Worm (Caenorhabditis elegans) whole organism, L1 larva: ENCODE measurements around the gene T24G10.2.
A peak's percentile ranks its signal among the peaks of the same experiment; 100 is the strongest.

Experiments used
- C04F5.9 ChIP-seq: sonication (generic microtip); optimal IDR thresholded peaks from 2 replicates; lab custom pipeline; 2016; ENCODE audit warnings: missing genetic modification characterization, missing compliant biosample characterization
- C16A3.4 ChIP-seq: fragments of 150-350 bp; optimal IDR thresholded peaks from 2 replicates; lab custom pipeline; 2014; ENCODE audit warnings: missing biosample characterization, missing genetic modification characterization
- F16B12.6 ChIP-seq: fragments of 150-350 bp; optimal IDR thresholded peaks from 2 replicates; lab custom pipeline; 2014; ENCODE audit warnings: missing biosample characterization, missing genetic modification characterization
- Y116A8C.19 ChIP-seq: sonication (generic microtip); optimal IDR thresholded peaks from 2 replicates; lab custom pipeline; 2016; ENCODE audit warnings: missing compliant biosample characterization, missing genetic modification characterization, borderline replicate concordance
- aha-1 ChIP-seq: fragments of 150-350 bp; optimal IDR thresholded peaks from 2 replicates; lab custom pipeline; 2014; ENCODE audit warnings: missing biosample characterization, missing genetic modification characterization
- alr-1 ChIP-seq: fragments of 200-800 bp; sonication (Bioruptor generic); optimal IDR thresholded peaks from 2 replicates; lab custom pipeline; 2018; ENCODE audit warnings: borderline replicate concordance, mild to moderate bottlenecking, missing genetic modification characterization, missing compliant biosample characterization
- blmp-1 ChIP-seq: fragments of 150-350 bp; optimal IDR thresholded peaks from 2 replicates; lab custom pipeline; 2014; ENCODE audit warnings: missing biosample characterization, missing genetic modification characterization
- ceh-8 ChIP-seq: fragments of 200-800 bp; sonication (Bioruptor generic); optimal IDR thresholded peaks from 2 replicates; lab custom pipeline; 2018; ENCODE audit warnings: mild to moderate bottlenecking, missing genetic modification characterization, moderate library complexity, missing compliant biosample characterization
- ceh-88 ChIP-seq: fragments of 200-800 bp; sonication (Bioruptor generic); IDR thresholded peaks from 2 replicates; pipeline ENCODE4 v1.3.6; 2022; ENCODE audit warnings: missing genetic modification characterization, missing compliant biosample characterization
- ces-1 ChIP-seq: fragments of 150-350 bp; optimal IDR thresholded peaks from 2 replicates; lab custom pipeline; 2014; ENCODE audit warnings: missing biosample characterization, missing genetic modification reagents, missing genetic modification characterization
- dpl-1 ChIP-seq, 3 experiments: fragments of 150-350 bp in 2 of 3; sonication (generic microtip) in 1 of 3; optimal IDR thresholded peaks; 2 replicates each; lab custom pipeline; 2014 to 2017; ENCODE audit warnings: missing biosample characterization in 3 of 3, missing genetic modification characterization in 3 of 3, missing genetic modification reagents in 3 of 3
- dsc-1 ChIP-seq: sonication (generic microtip); optimal IDR thresholded peaks from 2 replicates; lab custom pipeline; 2016; ENCODE audit warnings: mild to moderate bottlenecking, missing genetic modification characterization, missing compliant biosample characterization
- efl-1 ChIP-seq, 4 experiments: fragments of 150-350 bp; optimal IDR thresholded peaks in 3 of 4; peaks in 1 of 4; 1 replicate in 1 of 4; 2 replicates in 3 of 4; lab custom pipeline; 2014; ENCODE audit warnings: missing biosample characterization in 2 of 4, missing genetic modification characterization in 2 of 4, missing genetic modification reagents in 2 of 4
- efl-3 ChIP-seq: fragments of 200-800 bp; sonication (Bioruptor generic); optimal IDR thresholded peaks from 2 replicates; lab custom pipeline; 2018; ENCODE audit warnings: mild to moderate bottlenecking, missing genetic modification characterization, missing compliant biosample characterization
- egl-13 ChIP-seq: sonication (generic microtip); optimal IDR thresholded peaks from 2 replicates; lab custom pipeline; 2016; ENCODE audit warnings: missing genotype, missing genetic modification reagents, missing genetic modification characterization, missing compliant biosample characterization
- elt-2 ChIP-seq: sonication (generic microtip); optimal IDR thresholded peaks from 2 replicates; lab custom pipeline; 2016; ENCODE audit warnings: missing genetic modification characterization, mild to moderate bottlenecking, inconsistent platforms, missing compliant biosample characterization, missing genetic modification reagents
- elt-3 ChIP-seq, 6 experiments: fragments of 150-350 bp in 1 of 6; sonication (generic microtip); optimal IDR thresholded peaks; 2 replicates each; lab custom pipeline; 2017 to 2018; ENCODE audit warnings: missing biosample characterization in 6 of 6, missing genetic modification characterization in 6 of 6, inconsistent platforms in 1 of 6
- ets-5 ChIP-seq: fragments of 200-800 bp; sonication (Bioruptor generic); IDR thresholded peaks from 2 replicates; pipeline ENCODE4 v1.3.6; 2022; ENCODE audit warnings: missing genetic modification characterization, missing compliant biosample characterization
- hlh-4 ChIP-seq: sonication (generic microtip); optimal IDR thresholded peaks from 2 replicates; lab custom pipeline; 2016; ENCODE audit warnings: mild to moderate bottlenecking, missing genetic modification characterization, missing compliant biosample characterization
- irx-1 ChIP-seq: sonication (generic microtip); optimal IDR thresholded peaks from 2 replicates; lab custom pipeline; 2016; ENCODE audit warnings: missing genetic modification characterization, missing compliant biosample characterization
- jun-1 ChIP-seq: fragments of 150-350 bp; optimal IDR thresholded peaks from 2 replicates; lab custom pipeline; 2014; ENCODE audit warnings: missing biosample characterization, missing genetic modification reagents, missing genetic modification characterization
- lin-13 ChIP-seq: fragments of 150-350 bp; optimal IDR thresholded peaks from 2 replicates; lab custom pipeline; 2014; ENCODE audit warnings: missing biosample characterization, missing genetic modification reagents, missing genetic modification characterization
- lin-14 ChIP-seq: fragments of 200-800 bp; sonication (Bioruptor generic); optimal IDR thresholded peaks from 2 replicates; lab custom pipeline; 2018; ENCODE audit warnings: mild to moderate bottlenecking, missing genetic modification characterization, moderate library complexity, missing compliant biosample characterization
- lin-15B ChIP-seq: fragments of 150-350 bp; sonication (generic microtip); optimal IDR thresholded peaks from 3 replicates; lab custom pipeline; 2014; ENCODE audit warnings: missing biosample characterization, missing genetic modification characterization
- lin-35 ChIP-seq, 2 experiments: fragments of 150-350 bp; optimal IDR thresholded peaks; 2 replicates each; lab custom pipeline; 2014; ENCODE audit warnings: missing biosample characterization in 2 of 2, missing genetic modification characterization in 2 of 2, missing genetic modification reagents in 2 of 2
- lir-3 ChIP-seq: sonication (generic microtip); optimal IDR thresholded peaks from 2 replicates; lab custom pipeline; 2016; ENCODE audit warnings: mild to moderate bottlenecking, missing genetic modification characterization, moderate library complexity, missing compliant biosample characterization; ENCODE audit not compliant: poor library complexity
- lsy-2 ChIP-seq, 2 experiments: fragments of 150-350 bp; optimal IDR thresholded peaks; 2 replicates each; lab custom pipeline; 2014; ENCODE audit warnings: missing biosample characterization in 2 of 2, missing genetic modification characterization in 2 of 2
- mab-9 ChIP-seq: fragments of 200-800 bp; sonication (Bioruptor generic); IDR thresholded peaks from 2 replicates; pipeline ENCODE4 v1.3.6; 2022; ENCODE audit warnings: missing genetic modification reagents, missing genetic modification characterization, missing compliant biosample characterization
- mef-2 ChIP-seq: fragments of 150-350 bp; optimal IDR thresholded peaks from 2 replicates; lab custom pipeline; 2014; ENCODE audit warnings: missing biosample characterization, missing genetic modification characterization
- nhr-11 ChIP-seq: fragments of 150-350 bp; optimal IDR thresholded peaks from 2 replicates; lab custom pipeline; 2014; ENCODE audit warnings: missing biosample characterization, missing genetic modification characterization
- nhr-12 ChIP-seq: sonication (generic microtip); optimal IDR thresholded peaks from 2 replicates; lab custom pipeline; 2017; ENCODE audit warnings: missing biosample characterization, missing genetic modification characterization
- nhr-20 ChIP-seq: sonication (generic microtip); optimal IDR thresholded peaks from 2 replicates; lab custom pipeline; 2016; ENCODE audit warnings: mild to moderate bottlenecking, missing genetic modification characterization, missing compliant biosample characterization
- nhr-47 ChIP-seq: sonication (generic microtip); optimal IDR thresholded peaks from 2 replicates; lab custom pipeline; 2016; ENCODE audit warnings: mild to moderate bottlenecking, missing genetic modification characterization, moderate library complexity, missing compliant biosample characterization
- nhr-76 ChIP-seq: sonication (generic microtip); optimal IDR thresholded peaks from 2 replicates; lab custom pipeline; 2017; ENCODE audit warnings: missing biosample characterization, missing genetic modification characterization
- nhr-77 ChIP-seq: fragments of 150-350 bp; optimal IDR thresholded peaks from 2 replicates; lab custom pipeline; 2014; ENCODE audit warnings: missing biosample characterization, missing genetic modification characterization
- nhr-85 ChIP-seq: sonication (generic microtip); peaks from one replicate; lab custom pipeline; 2016; ENCODE audit warnings: missing genetic modification characterization, inconsistent platforms, missing compliant biosample characterization
- rnt-1 ChIP-seq: sonication (generic microtip); optimal IDR thresholded peaks from 2 replicates; lab custom pipeline; 2016; ENCODE audit warnings: mild to moderate bottlenecking, missing genetic modification characterization, moderate library complexity, missing compliant biosample characterization
- sptf-1 ChIP-seq: fragments of 150-350 bp; optimal IDR thresholded peaks from 2 replicates; lab custom pipeline; 2014; ENCODE audit warnings: missing biosample characterization, missing genetic modification characterization
- unc-130 ChIP-seq: fragments of 150-350 bp; optimal IDR thresholded peaks from 2 replicates; lab custom pipeline; 2017; ENCODE audit warnings: missing biosample characterization, missing genetic modification characterization, inconsistent platforms
- unc-62 ChIP-seq: fragments of 150-350 bp; optimal IDR thresholded peaks from 2 replicates; lab custom pipeline; 2014; ENCODE audit warnings: missing biosample characterization, missing genetic modification reagents, missing genetic modification characterization
- vab-15 ChIP-seq: sonication (generic microtip); optimal IDR thresholded peaks from 2 replicates; lab custom pipeline; 2017; ENCODE audit warnings: missing genotype, mild to moderate bottlenecking, missing genetic modification characterization, missing compliant biosample characterization
- xbp-1 ChIP-seq: sonication (generic microtip); optimal IDR thresholded peaks from 2 replicates; lab custom pipeline; 2016; ENCODE audit warnings: missing genetic modification characterization, missing compliant biosample characterization
- zag-1 ChIP-seq: fragments of 150-350 bp; optimal IDR thresholded peaks from 2 replicates; lab custom pipeline; 2014; ENCODE audit warnings: missing biosample characterization, missing genetic modification characterization

T24G10.2 gene

DNA sequence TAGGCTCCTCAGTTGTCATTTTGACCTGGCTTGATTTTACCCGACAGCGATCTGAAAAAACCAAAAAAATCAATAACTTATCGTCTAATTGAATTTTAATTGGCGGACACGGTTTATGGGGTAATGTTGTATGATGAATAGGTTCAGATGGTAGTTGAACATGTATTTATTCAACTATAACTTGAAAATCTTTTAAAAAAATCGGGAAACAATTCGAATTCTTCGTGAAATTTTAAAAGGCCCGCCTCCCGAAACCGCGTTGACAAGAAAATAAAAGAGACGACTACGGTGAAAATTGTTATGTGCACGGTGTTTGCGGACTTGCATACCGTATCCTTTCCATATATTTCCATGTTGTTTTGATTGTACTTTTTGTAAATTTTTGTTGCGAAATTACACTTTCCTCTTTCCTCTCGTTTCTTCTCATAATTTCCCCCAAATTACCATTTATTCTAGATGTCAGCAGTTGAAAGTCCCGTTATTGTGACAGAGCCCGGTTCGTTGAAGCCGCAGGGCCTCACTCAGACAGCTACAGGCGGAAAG, at the start of gene T24G10.2, which contains the start of gene disl-2 (continued):
- TF ChIP-seq elt-3 (tag; optimal IDR thresholded peaks at IDR 0.05; lab: Kevin White, UChicago) (peak in 1 of 6 experiments; percentile 73), elt-2 (no peak), zag-1 (tag; lab: Kevin White, UChicago) (no peak), nhr-20 (tag; lab: Kevin White, UChicago) (peak; percentile 50), nhr-77 (peak; percentile 9), hlh-4 (tag; lab: Kevin White, UChicago) (no peak), efl-1 (optimal IDR thresholded peaks at IDR 0.05; lab: Kevin White, UChicago) (peak; percentile 64 to 71), efl-1 (GFP tag; optimal IDR thresholded peaks at IDR 0.05 in 1 of 2; lab: Kevin White, UChicago) (peak; percentile 73 to 96), nhr-11 (no peak), unc-62 (GFP tag; lab: Kevin White, UChicago) (no peak), F16B12.6 (peak; percentile 90), C04F5.9 (tag; lab: Kevin White, UChicago) (no peak), nhr-76 (tag; lab: Kevin White, UChicago) (no peak), Y116A8C.19 (tag; lab: Kevin White, UChicago) (no peak), nhr-47 (peak; percentile 45), mab-9 (no peak), lir-3 (tag; lab: Kevin White, UChicago) (no peak), sptf-1 (tag; lab: Kevin White, UChicago) (no peak), C16A3.4 (tag; lab: Kevin White, UChicago) (peak; percentile 74), ces-1 (GFP tag; lab: Kevin White, UChicago) (no peak), lin-15B (tag; lab: Kevin White, UChicago) (peak; percentile 39), egl-13 (no peak), xbp-1 (tag; lab: Kevin White, UChicago) (peak; percentile 51), mef-2 (tag; lab: Kevin White, UChicago) (no peak), ets-5 (GFP tag; lab: Robert Waterston, UW) (no peak), lin-14 (GFP tag; lab: Kevin White, UChicago) (peak; percentile 50), dsc-1 (no peak), lin-13 (GFP tag; lab: Kevin White, UChicago) (no peak), efl-3 (GFP tag; lab: Kevin White, UChicago) (no peak), aha-1 (tag; lab: Kevin White, UChicago) (no peak), unc-130 (peak; percentile 49), irx-1 (tag; lab: Kevin White, UChicago) (peak; percentile 25)
- TF ChIP-seq, all 84 proteins: peak for 31

DNA sequence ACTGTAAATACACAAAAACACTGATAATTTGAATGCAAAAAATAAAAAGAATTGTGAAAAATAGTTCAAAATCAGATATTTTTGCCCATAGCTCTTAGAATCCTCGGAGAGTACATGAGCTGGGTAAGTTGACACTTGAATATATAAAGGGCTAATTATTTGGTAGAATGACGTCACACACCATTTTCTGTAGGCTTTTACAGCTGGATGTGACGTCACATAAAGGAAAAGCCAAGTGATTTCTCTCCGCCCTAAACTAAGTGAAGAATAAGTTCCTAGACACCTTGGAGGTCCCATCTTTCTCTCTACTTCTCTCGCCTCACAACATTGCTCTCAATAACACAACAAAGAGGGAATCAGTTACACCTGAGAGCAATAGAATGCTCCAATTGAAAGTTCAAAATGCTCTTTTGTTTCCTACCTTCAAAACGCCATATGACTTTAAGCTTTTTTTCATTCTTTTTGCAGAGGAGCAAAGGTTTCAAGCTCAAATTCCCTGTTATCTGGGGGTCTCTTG, 44.6 kb upstream of the T24G10.2 start, which contains the start of gene osg-1:
Gene osg-1 (plus strand): TSS at position 467 of the 517 bp plus-strand sequence.
- TF ChIP-seq efl-1 (optimal IDR thresholded peaks at IDR 0.05; lab: Kevin White, UChicago) (no peak), efl-1 (GFP tag; optimal IDR thresholded peaks at IDR 0.05 in 1 of 2; lab: Kevin White, UChicago) (peak in 1 of 2 experiments; percentile 45), nhr-85 (peak; percentile 9), C04F5.9 (tag; lab: Kevin White, UChicago) (no peak)

ce11 chrIII:5486345-5486744, 43.8 kb upstream of the T24G10.2 start:
- TF ChIP-seq jun-1 (tag; lab: Kevin White, UChicago), result no peak
- no peak for TF ChIP-seq efl-1 (optimal IDR thresholded peaks at IDR 0.05; lab: Kevin White, UChicago)
- TF ChIP-seq efl-1 (GFP tag; optimal IDR thresholded peaks at IDR 0.05 in 1 of 2; lab: Kevin White, UChicago), result peak in 1 of 2 experiments; percentile 42
- peak; percentile 26 for TF ChIP-seq rnt-1 (tag; lab: Kevin White, UChicago)

- TF ChIP-seq blmp-1 (tag; lab: Kevin White, UChicago) (peak; percentile 36), lsy-2 (tag; optimal IDR thresholded peaks at IDR 0.05; lab: Kevin White, UChicago) (peak in 1 of 2 experiments; percentile 60), C16A3.4 (tag; lab: Kevin White, UChicago) (peak; percentile 21), ets-5 (GFP tag; lab: Robert Waterston, UW) (no peak), ceh-88 (GFP tag; lab: Robert Waterston, UW) (no peak), efl-1 (optimal IDR thresholded peaks at IDR 0.05; lab: Kevin White, UChicago) (peak in 1 of 2 experiments; percentile 83), efl-1 (GFP tag; optimal IDR thresholded peaks at IDR 0.05 in 1 of 2; lab: Kevin White, UChicago) (peak; percentile 87 to 99), alr-1 (no peak), ceh-8 (GFP tag; lab: Kevin White, UChicago) (no peak), lin-35 (GFP tag; optimal IDR thresholded peaks at IDR 0.05; lab: Kevin White, UChicago) (peak; percentile 73 to 94), xbp-1 (tag; lab: Kevin White, UChicago) (no peak), vab-15 (tag; lab: Kevin White, UChicago) (no peak), nhr-12 (no peak), dpl-1 (GFP tag; optimal IDR thresholded peaks at IDR 0.05; lab: Kevin White, UChicago) (peak; percentile 70 to 89 (median 86))
Measured at ce11 chrIII:5483738-5484315, 41.3 kb upstream of the T24G10.2 start, which contains the start of the genes R02F2.7 and R02F2.4. TSS of gene R02F2.7 (minus strand) at chrIII:5483773. TSS of gene R02F2.4 (plus strand) at chrIII:5484289.
